Fruit fly (Drosophila melanogaster): ENCODE data around the gene unc-4.
A peak's percentile ranks its signal among the peaks of the same experiment; 100 is the strongest.

The unc-4 gene

DNA sequence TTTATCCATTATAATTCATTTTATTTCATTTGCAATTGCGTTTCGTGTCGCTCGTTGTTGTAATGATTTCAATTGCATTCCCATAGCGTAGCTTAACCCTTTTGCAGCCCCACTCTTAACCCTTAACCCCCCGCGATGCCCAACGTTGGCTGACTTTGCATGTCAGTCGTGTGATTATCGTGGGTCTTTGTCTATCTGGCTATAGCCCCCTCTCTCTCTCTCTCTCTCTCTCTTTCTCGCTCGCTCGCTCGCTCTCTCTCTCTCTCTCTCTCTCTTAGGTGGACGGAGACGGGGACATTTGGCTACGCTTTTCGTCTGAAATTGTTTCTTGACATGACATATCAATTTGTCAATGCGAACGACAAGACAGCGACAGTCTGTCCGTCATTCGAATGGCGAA lies 43.8 kb downstream of the unc-4 start:
- no peak for TF ChIP-seq CG8478 (optimal IDR thresholded peaks at IDR 0.05)
- TF ChIP-seq CTCF (optimal IDR thresholded peaks at IDR 0.05) = no peak

DNA sequence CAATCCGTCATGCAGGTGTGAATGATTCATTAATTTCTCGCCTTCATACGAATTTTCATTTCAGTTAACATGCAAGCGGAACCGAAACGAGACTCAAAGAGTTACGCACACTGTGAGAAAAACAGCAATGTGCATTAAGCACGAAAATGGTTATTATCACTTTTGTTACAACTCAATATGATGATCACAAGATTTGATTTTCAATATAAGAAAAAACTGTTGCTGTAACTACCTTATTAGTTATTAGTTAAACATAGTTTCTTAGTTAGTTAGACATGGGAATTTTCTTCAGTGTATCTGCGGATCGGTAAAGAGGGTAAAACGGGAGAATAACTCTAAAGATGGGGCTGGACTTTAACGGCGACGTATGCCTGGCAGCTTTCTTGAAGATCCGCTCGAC lies 46.4 kb downstream of the unc-4 start:
- TF ChIP-seq CTCF (optimal IDR thresholded peaks at IDR 0.05) (no peak), CG8478 (optimal IDR thresholded peaks at IDR 0.05) (no peak)

DNA sequence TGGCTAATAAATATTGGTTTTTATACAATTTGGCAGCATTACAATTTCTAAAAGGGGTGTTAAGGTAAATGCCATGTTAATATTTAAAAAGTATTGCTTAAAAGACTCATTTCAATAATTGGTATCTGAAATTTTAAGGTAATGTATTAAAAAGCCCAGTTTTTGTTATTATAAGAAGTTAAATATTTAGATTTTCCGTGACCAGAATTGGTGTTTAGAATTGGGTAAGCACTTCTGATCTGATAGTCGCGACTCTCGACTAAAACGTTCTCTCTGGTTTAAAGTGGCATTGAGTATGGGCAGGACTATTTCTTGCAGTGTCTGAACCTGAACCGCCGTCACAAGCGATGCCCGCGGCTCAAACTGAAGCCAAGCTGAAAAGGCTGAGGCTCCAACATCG lies 48.1 kb downstream of the unc-4 start:
- TF ChIP-seq CTCF (optimal IDR thresholded peaks at IDR 0.05) (no peak), CG8478 (optimal IDR thresholded peaks at IDR 0.05) (no peak)

DNA sequence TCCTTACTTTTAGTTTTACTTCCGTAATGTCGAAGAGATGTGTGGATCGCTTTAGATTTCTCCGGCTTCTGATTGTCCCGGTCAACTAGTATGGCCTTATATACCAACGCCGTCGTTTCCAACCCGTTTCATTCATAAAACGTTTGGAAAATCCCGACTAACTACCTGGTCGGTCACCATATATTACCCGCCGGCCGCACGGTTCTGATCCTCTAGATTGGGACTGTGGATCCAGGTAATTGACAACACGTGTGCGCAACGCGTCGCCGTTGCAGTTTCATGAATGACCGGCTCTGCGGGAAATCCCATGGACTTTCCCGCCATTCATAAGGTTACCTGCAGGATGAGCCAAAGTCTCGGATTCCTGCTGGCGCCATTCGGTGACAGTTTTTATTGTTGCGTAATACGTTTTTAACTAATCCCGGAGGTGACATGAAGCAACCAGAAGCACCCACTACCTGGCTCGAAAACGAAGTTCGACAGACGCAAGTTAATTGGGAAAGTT lies 51.3 kb downstream of the unc-4 start, which contains the start of gene CG12986:
Gene CG12986, minus strand, starts transcription at position 51 of the 505 bp plus-strand sequence.
- no peak for TF ChIP-seq CTCF (optimal IDR thresholded peaks at IDR 0.05)
- TF ChIP-seq CG8478 (optimal IDR thresholded peaks at IDR 0.05) = no peak

- TF ChIP-seq CG8478 (optimal IDR thresholded peaks at IDR 0.05) (no peak), CTCF (optimal IDR thresholded peaks at IDR 0.05) (peak; percentile 95)
Measured at dm6 chrX:17820252-17820651, 51.9 kb downstream of the unc-4 start.

- TF ChIP-seq CTCF (optimal IDR thresholded peaks at IDR 0.05) (no peak), CG8478 (optimal IDR thresholded peaks at IDR 0.05) (no peak)
Measured at dm6 chrX:17821466-17821865, 53.1 kb downstream of the unc-4 start.

DNA sequence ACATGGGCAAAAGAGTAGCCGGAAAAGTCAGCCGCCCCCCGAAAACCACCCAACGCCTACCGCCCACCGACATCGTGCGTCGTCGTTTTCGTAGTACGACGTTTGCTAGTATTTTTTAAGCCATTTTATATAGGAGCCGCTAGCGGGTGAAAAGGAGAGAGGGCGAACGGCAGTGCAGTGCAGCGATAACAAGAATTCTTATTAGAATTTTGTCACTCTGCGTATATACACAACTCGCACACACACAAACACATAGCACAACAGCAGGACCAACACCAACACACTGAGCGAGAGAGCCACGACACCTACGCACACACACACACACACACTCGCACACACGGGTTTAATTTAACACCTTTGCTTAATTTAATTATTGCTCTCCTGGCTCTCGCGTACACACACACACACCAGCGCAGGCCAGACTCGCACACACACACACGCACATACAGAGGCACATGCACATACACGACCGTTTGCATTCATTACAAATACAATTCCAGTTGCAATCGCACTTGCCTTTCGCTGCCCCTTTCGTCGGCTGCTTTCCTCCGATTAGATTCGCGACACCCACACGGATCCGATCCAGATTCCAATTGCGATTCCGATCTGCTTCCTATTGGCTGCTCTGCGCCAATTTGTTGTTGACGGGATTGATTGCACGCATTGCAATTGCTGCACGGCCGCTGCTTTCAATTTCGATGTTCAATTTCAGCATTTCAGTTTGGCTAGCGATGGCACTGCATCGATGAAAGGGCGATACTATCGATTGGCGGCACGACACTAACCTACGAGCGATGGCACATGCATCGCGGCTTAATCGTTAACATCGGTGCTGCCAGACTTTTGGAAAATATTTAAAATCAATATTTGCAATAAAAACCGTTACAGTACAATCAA lies 58.7 kb downstream of the unc-4 start, which contains the start of gene Socs16D:
Gene Socs16D, minus strand, starts transcription at position 758 of the 897 bp plus-strand sequence.
- TF ChIP-seq CTCF (optimal IDR thresholded peaks at IDR 0.05) (peak; percentile 28 to 59), CG8478 (optimal IDR thresholded peaks at IDR 0.05) (no peak)
